Worm (Caenorhabditis elegans) whole organism, early embryonic: ENCODE measurements around the gene aakg-3.

Experiments
- B0310.2 ChIP-seq: sonication (generic microtip); optimal IDR thresholded peaks from 2 replicates; lab custom pipeline; 2016; ENCODE audit warnings: mild to moderate bottlenecking, missing genetic modification characterization, missing compliant biosample characterization
- F13C5.2 ChIP-seq: sonication (generic microtip); optimal IDR thresholded peaks from 2 replicates; lab custom pipeline; 2017; ENCODE audit warnings: mild to moderate bottlenecking, missing genetic modification characterization, inconsistent platforms, missing compliant biosample characterization
- aly-1 ChIP-seq: sonication (generic microtip); optimal IDR thresholded peaks from 2 replicates; lab custom pipeline; 2016; ENCODE audit warnings: missing genetic modification characterization, missing compliant biosample characterization
- ama-1 ChIP-seq: fragments of 150-350 bp; optimal IDR thresholded peaks from 2 replicates; lab custom pipeline; 2014
- ceh-13 ChIP-seq: fragments of 200-800 bp; sonication (Bioruptor generic); optimal IDR thresholded peaks from 2 replicates; lab custom pipeline; 2018; ENCODE audit warnings: mild to moderate bottlenecking, missing genetic modification characterization, missing compliant biosample characterization
- ceh-36 ChIP-seq: sonication (generic microtip); optimal IDR thresholded peaks from 2 replicates; lab custom pipeline; 2016; ENCODE audit warnings: missing genetic modification characterization, inconsistent platforms, missing compliant biosample characterization
- ets-7 ChIP-seq: sonication (generic microtip); optimal IDR thresholded peaks from 2 replicates; lab custom pipeline; 2016; ENCODE audit warnings: missing genotype, missing genetic modification characterization, missing compliant biosample characterization
- flt-1 ChIP-seq: fragments of 200-800 bp; sonication (Bioruptor generic); IDR thresholded peaks from 2 replicates; pipeline ENCODE4 v1.3.6; 2022; ENCODE audit warnings: missing genetic modification characterization, missing compliant biosample characterization
- hmbx-1 ChIP-seq: sonication (generic microtip); optimal IDR thresholded peaks from 2 replicates; lab custom pipeline; 2016; ENCODE audit warnings: mild to moderate bottlenecking, missing genetic modification characterization, missing compliant biosample characterization
- hmg-4 ChIP-seq: fragments of 200-800 bp; sonication (Bioruptor generic); optimal IDR thresholded peaks from 2 replicates; lab custom pipeline; 2018; ENCODE audit warnings: mild to moderate bottlenecking, missing genetic modification characterization, missing compliant biosample characterization
- hnd-1 ChIP-seq: sonication (generic microtip); optimal IDR thresholded peaks from 2 replicates; lab custom pipeline; 2016; ENCODE audit warnings: missing genetic modification characterization, missing compliant biosample characterization
- pes-1 ChIP-seq: fragments of 200-800 bp; sonication (Bioruptor generic); IDR thresholded peaks from 2 replicates; pipeline ENCODE4 v1.3.6; 2022; ENCODE audit warnings: missing genetic modification reagents, missing genetic modification characterization, missing compliant biosample characterization
- scrt-1 ChIP-seq: fragments of 200-800 bp; sonication (Bioruptor generic); IDR thresholded peaks from 2 replicates; pipeline ENCODE4 v1.3.6; 2022; ENCODE audit warnings: missing genetic modification characterization, missing compliant biosample characterization
- sea-1 ChIP-seq: fragments of 200-800 bp; sonication (Bioruptor generic); conservative IDR thresholded peaks from 2 replicates; pipeline ENCODE4 v1.3.6; 2022; ENCODE audit warnings: missing genetic modification characterization, missing compliant biosample characterization
- tbx-11 ChIP-seq: fragments of 200-800 bp; sonication (Bioruptor generic); IDR thresholded peaks from 2 replicates; pipeline ENCODE4 v1.3.6; 2022; ENCODE audit warnings: missing genetic modification characterization, missing compliant biosample characterization
- tbx-37 ChIP-seq: fragments of 200-800 bp; sonication (Bioruptor generic); conservative IDR thresholded peaks from 2 replicates; pipeline ENCODE4 v1.3.6; 2022; ENCODE audit warnings: missing genetic modification reagents, missing genetic modification characterization, missing compliant biosample characterization
- tra-4 ChIP-seq: sonication (generic microtip); optimal IDR thresholded peaks from 2 replicates; lab custom pipeline; 2017; ENCODE audit warnings: missing genetic modification characterization, missing compliant biosample characterization

The aakg-3 gene

DNA sequence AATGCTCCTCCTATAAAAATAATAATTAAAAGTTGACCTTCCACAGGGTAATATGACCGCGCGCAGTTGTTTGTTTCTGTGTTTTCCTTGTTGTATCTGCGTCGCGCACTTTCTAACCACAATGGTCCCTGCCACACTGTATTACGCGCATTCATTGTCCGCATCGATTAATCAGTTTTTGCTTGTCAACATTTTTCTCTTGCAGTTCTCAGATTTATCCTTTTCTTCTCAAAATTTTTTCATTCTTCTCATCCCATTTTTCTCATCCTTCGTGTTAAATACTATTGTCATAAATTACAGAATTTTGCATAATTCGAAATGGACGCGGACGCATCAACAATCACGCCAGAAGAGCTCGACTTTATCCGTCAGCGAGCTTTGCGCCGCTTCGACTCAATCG, 35.7 kb upstream of the aakg-3 start, which contains the start of gene pfk-1.1:
pfk-1.1 (plus strand) TSS at position 301 of the 400 bp plus-strand sequence.
- TF ChIP-seq hmg-4 (GFP tag; lab: Kevin White, UChicago) (no peak), ceh-36 (tag; lab: Kevin White, UChicago) (no peak), aly-1 (tag; lab: Kevin White, UChicago) (no peak), ets-7 (tag; lab: Kevin White, UChicago) (no peak), sea-1 (GFP tag; lab: Robert Waterston, UW) (no peak), hnd-1 (no peak), pes-1 (GFP tag; lab: Robert Waterston, UW) (no peak), tbx-11 (GFP tag; lab: Robert Waterston, UW) (no peak), B0310.2 (tag; lab: Kevin White, UChicago) (no peak), F13C5.2 (no peak), ama-1 (no peak), scrt-1 (GFP tag; lab: Robert Waterston, UW) (no peak), hmbx-1 (tag; lab: Kevin White, UChicago) (no peak), tbx-37 (no peak), flt-1 (no peak), ceh-13 (no peak)

DNA sequence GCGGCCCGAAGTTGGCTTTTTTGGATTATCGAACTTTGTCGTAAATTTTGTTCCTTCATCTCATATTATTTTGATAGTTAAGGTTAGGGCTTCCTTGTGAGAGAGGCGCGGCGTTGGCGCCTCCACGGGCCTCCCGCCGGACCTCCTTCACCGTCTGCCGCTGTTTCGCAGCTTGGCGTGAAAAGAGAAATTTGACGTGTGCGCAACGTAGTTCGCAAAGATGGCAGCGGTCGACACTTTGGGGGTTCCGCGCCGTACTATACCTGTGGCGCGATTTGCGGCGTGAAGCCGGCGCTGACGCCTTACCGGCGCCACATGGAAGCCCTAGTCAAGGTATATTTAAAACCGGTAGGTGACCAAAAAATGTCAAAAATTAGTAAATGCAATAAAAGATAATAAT, 33.9 kb upstream of the aakg-3 start:
- TF ChIP-seq tra-4 (tag; lab: Kevin White, UChicago) (no peak), ceh-36 (tag; lab: Kevin White, UChicago) (no peak), F13C5.2 (no peak), ets-7 (tag; lab: Kevin White, UChicago) (no peak), scrt-1 (GFP tag; lab: Robert Waterston, UW) (no peak), ama-1 (no peak), tbx-11 (GFP tag; lab: Robert Waterston, UW) (no peak), B0310.2 (tag; lab: Kevin White, UChicago) (no peak), hnd-1 (no peak), tbx-37 (no peak), aly-1 (tag; lab: Kevin White, UChicago) (no peak), sea-1 (GFP tag; lab: Robert Waterston, UW) (no peak), flt-1 (no peak), hmg-4 (GFP tag; lab: Kevin White, UChicago) (no peak)

DNA sequence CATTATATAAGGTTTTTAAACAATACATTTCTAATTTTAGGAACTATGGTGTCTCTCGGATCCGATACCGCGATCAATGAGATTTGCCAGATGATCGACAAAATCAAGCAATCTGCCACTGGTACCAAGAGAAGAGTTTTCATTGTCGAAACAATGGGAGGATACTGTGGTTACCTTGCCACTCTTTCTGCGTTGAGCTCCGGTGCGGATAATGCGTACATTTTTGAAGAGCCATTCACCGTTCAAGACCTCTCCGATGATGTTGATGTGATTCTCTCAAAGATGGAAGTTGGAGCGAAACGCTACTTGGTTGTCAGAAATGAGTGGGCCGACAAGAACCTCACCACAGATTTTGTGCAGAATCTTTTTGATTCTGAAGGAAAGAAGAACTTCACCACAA, 32.6 kb upstream of the aakg-3 start:
- TF ChIP-seq B0310.2 (tag; lab: Kevin White, UChicago), result no peak
- no peak for TF ChIP-seq ama-1
- no peak for TF ChIP-seq sea-1 (GFP tag; lab: Robert Waterston, UW)
- TF ChIP-seq ceh-13, result no peak
- TF ChIP-seq aly-1 (tag; lab: Kevin White, UChicago), result no peak
- no peak for TF ChIP-seq tbx-37
- TF ChIP-seq pes-1 (GFP tag; lab: Robert Waterston, UW), result no peak
- no peak for TF ChIP-seq ets-7 (tag; lab: Kevin White, UChicago)
- no peak for TF ChIP-seq scrt-1 (GFP tag; lab: Robert Waterston, UW)
- no peak for TF ChIP-seq tra-4 (tag; lab: Kevin White, UChicago)

DNA sequence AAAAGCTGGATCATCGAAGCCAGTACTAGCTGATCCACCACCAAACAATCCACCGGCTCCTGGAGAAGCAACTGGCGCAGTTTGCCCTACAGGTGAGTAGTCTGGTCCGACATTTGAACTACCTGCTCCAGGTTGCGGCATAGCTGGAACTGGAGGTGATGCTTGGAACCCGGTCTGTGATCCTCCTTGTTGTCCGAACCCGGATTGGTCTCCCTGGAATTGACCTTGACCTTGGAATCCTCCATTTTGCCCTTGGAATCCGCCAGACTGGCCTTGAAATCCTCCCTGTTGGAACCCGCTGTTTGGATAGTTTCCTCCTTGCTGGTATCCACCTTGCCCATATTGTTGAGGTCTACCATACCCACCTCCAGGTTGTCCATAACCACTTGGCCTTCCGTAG, 30.3 kb upstream of the aakg-3 start:
- no peak for TF ChIP-seq ets-7 (tag; lab: Kevin White, UChicago)
- no peak for TF ChIP-seq aly-1 (tag; lab: Kevin White, UChicago)
- TF ChIP-seq hmg-4 (GFP tag; lab: Kevin White, UChicago), result no peak

DNA sequence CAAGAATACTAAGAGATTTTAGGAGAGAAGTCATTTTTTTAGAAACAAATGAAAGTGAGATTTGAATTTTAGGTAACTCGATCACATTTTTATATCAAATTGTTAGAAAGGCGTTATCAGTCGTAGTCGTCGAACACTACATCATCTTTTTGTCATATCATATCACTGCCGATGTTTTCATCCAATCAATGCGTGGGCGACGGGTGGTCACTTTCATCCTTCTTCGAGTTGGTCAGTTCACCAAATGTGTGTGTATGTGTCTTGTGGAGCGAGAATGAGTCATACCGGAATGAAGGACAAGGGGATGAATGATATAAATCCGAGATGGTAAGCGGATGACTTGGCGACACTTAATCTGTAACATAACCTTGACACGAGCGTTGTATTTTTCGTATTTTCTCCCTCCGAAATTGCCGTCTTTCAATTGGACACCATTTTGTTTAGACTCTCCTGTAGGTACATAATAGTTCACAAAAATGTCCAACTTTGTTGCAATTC, 29.7 kb upstream of the aakg-3 start, which contains the start of the genes Y41G9A.10 and Y41G9A.5:
Y41G9A.10 (minus strand) TSS at position 51 of the 498 bp plus-strand sequence.
Y41G9A.5 (plus strand) TSS at position 160 of the 498 bp plus-strand sequence.
- TF ChIP-seq hmg-4 (GFP tag; lab: Kevin White, UChicago), result no peak
- no peak for TF ChIP-seq ama-1
- TF ChIP-seq tra-4 (tag; lab: Kevin White, UChicago), result no peak
- TF ChIP-seq aly-1 (tag; lab: Kevin White, UChicago), result no peak
- TF ChIP-seq tbx-37, result no peak
- no peak for TF ChIP-seq tbx-11 (GFP tag; lab: Robert Waterston, UW)

DNA sequence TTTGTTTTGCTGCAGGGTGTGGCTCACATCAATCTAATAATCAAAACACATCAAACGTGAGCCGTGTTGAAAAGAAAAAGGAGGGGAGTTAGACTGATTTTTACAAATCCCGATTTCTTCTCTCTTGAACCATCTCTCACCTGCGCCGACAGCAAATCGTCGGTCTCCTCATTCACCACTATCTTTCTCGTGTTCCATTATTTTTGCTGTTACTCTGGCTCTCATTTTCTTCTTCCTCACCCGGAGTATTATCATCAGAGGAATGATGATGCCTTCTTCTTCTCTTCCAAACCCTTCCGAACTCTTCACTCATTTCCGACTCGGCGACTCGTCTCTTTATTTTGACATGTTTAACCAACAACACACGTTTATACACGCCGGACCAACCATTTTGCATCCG, 26.0 kb upstream of the aakg-3 start:
- TF ChIP-seq flt-1 (no peak), sea-1 (GFP tag; lab: Robert Waterston, UW) (no peak), aly-1 (tag; lab: Kevin White, UChicago) (no peak), hmg-4 (GFP tag; lab: Kevin White, UChicago) (no peak), B0310.2 (tag; lab: Kevin White, UChicago) (no peak), hnd-1 (no peak), tbx-11 (GFP tag; lab: Robert Waterston, UW) (no peak), ama-1 (no peak), hmbx-1 (tag; lab: Kevin White, UChicago) (no peak)

DNA sequence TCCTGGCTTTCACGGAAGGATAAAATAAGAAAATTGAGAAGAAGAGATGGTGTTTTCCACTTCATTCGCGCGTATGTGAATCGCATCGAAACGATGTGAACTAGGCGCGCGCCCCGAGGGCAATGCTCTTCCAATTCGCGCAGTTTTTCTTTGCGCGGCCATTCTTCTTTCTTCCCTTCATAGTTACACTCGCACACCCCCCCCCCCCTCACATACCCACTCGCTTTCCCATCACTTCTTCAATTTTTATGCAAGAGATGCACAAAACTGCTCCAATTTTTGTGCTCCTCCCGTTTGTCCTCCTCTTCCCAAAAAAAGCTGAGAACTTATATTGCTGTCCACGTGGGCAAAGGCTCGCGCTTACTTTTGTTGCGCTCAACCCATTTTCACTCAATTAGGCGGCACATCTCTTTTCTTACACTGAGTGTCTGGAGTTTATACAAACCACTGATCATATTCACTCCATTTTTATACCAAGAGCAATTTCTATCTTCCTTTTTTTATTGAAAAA, 22.7 kb upstream of the aakg-3 start:
- TF ChIP-seq pes-1 (GFP tag; lab: Robert Waterston, UW), result no peak
- TF ChIP-seq aly-1 (tag; lab: Kevin White, UChicago), result no peak
- TF ChIP-seq tbx-37, result no peak
- no peak for TF ChIP-seq F13C5.2
- TF ChIP-seq B0310.2 (tag; lab: Kevin White, UChicago), result no peak
- TF ChIP-seq flt-1, result no peak
- no peak for TF ChIP-seq ama-1
- TF ChIP-seq tbx-11 (GFP tag; lab: Robert Waterston, UW), result no peak
- TF ChIP-seq tra-4 (tag; lab: Kevin White, UChicago), result no peak
- no peak for TF ChIP-seq ets-7 (tag; lab: Kevin White, UChicago)
- no peak for TF ChIP-seq hnd-1
- no peak for TF ChIP-seq hmg-4 (GFP tag; lab: Kevin White, UChicago)
- no peak for TF ChIP-seq ceh-13
- no peak for TF ChIP-seq ceh-36 (tag; lab: Kevin White, UChicago)

DNA sequence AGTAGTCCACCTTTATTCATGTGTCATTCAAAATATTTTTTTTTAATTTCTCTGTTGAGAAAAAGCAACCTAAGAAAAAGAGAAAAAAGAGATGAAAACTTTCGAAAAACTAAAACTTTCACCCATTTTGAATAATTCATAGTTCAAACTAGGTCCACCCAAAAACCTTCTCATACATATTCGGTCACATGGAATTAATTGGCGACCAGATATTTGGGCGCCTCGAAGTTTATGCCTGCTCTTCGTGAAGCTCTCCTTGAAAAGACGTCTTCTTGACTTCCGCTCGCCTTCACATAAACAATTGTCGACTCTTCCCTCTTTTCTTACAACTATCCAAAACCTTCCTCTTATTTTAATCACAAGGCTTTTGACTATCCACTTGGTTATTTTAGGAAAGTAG, 20.6 kb upstream of the aakg-3 start:
- TF ChIP-seq ceh-36 (tag; lab: Kevin White, UChicago), result no peak
- no peak for TF ChIP-seq tra-4 (tag; lab: Kevin White, UChicago)
- TF ChIP-seq B0310.2 (tag; lab: Kevin White, UChicago), result no peak
- no peak for TF ChIP-seq tbx-11 (GFP tag; lab: Robert Waterston, UW)
- TF ChIP-seq flt-1, result no peak
- no peak for TF ChIP-seq ama-1
- no peak for TF ChIP-seq sea-1 (GFP tag; lab: Robert Waterston, UW)
- TF ChIP-seq pes-1 (GFP tag; lab: Robert Waterston, UW), result no peak
- TF ChIP-seq scrt-1 (GFP tag; lab: Robert Waterston, UW), result no peak
- TF ChIP-seq ets-7 (tag; lab: Kevin White, UChicago), result no peak
- no peak for TF ChIP-seq hmbx-1 (tag; lab: Kevin White, UChicago)
- TF ChIP-seq F13C5.2, result no peak
- no peak for TF ChIP-seq hnd-1
- TF ChIP-seq ceh-13, result no peak
- TF ChIP-seq hmg-4 (GFP tag; lab: Kevin White, UChicago), result no peak
- no peak for TF ChIP-seq tbx-37
- no peak for TF ChIP-seq aly-1 (tag; lab: Kevin White, UChicago)
